Fruit fly (Drosophila melanogaster) whole organism, prepupa: Measurements from ENCODE around the gene CG16781.

Experiments used
- CG10631 ChIP-seq: fragments of 200-800 bp; sonication (Bioruptor generic); optimal IDR thresholded peaks from 2 replicates; lab custom pipeline; 2016; ENCODE audit warnings: missing biosample characterization, missing genetic modification characterization
- CG10669 ChIP-seq: fragments of 200-800 bp; sonication (Bioruptor generic); optimal IDR thresholded peaks from 3 replicates; lab custom pipeline; 2018; ENCODE audit warnings: missing biosample characterization, mild to moderate bottlenecking, missing genetic modification characterization, moderate library complexity
- CG11294 ChIP-seq: fragments of 200-800 bp; sonication (Bioruptor generic); IDR thresholded peaks from 2 replicates; pipeline ENCODE4 v1.3.6; 2022; ENCODE audit warnings: missing biosample characterization, missing genetic modification characterization
- CG11762 ChIP-seq: fragments of 200-800 bp; sonication (Bioruptor generic); optimal IDR thresholded peaks from 3 replicates; lab custom pipeline; 2016; ENCODE audit warnings: missing biosample characterization, missing genetic modification characterization; ENCODE audit not compliant: insufficient read depth
- CG11902 ChIP-seq: fragments of 200-800 bp; sonication (Bioruptor generic); optimal IDR thresholded peaks from 3 replicates; lab custom pipeline; 2016; ENCODE audit warnings: missing biosample characterization, missing genetic modification characterization
- CG1621 ChIP-seq: fragments of 200-800 bp; sonication (Bioruptor generic); optimal IDR thresholded peaks from 3 replicates; lab custom pipeline; 2018; ENCODE audit warnings: missing biosample characterization, mild to moderate bottlenecking, missing genetic modification characterization
- CG16779 ChIP-seq: fragments of 200-800 bp; sonication (Bioruptor generic); optimal IDR thresholded peaks from 3 replicates; lab custom pipeline; 2017; ENCODE audit warnings: missing biosample characterization, mild to moderate bottlenecking, missing genetic modification characterization
- CG31627 ChIP-seq: fragments of 200-800 bp; sonication (Bioruptor generic); optimal IDR thresholded peaks from 3 replicates; lab custom pipeline; 2016; ENCODE audit warnings: missing biosample characterization, missing genetic modification characterization
- CG32006 ChIP-seq: fragments of 200-800 bp; sonication (Bioruptor generic); optimal IDR thresholded peaks from 3 replicates; lab custom pipeline; 2017; ENCODE audit warnings: missing biosample characterization, mild to moderate bottlenecking, missing genetic modification characterization
- CG34406 ChIP-seq: fragments of 200-800 bp; sonication (Bioruptor generic); optimal IDR thresholded peaks from 3 replicates; lab custom pipeline; 2016; ENCODE audit warnings: missing biosample characterization, missing genetic modification characterization
- CG3919 ChIP-seq: fragments of 200-800 bp; sonication (Bioruptor generic); optimal IDR thresholded peaks from 3 replicates; lab custom pipeline; 2016; ENCODE audit warnings: missing biosample characterization, missing genetic modification characterization
- CG4318 ChIP-seq: fragments of 200-800 bp; sonication (Bioruptor generic); optimal IDR thresholded peaks from 3 replicates; lab custom pipeline; 2017; ENCODE audit warnings: missing biosample characterization, mild to moderate bottlenecking, missing genetic modification characterization
- CG6163 ChIP-seq: fragments of 200-800 bp; sonication (Bioruptor generic); IDR thresholded peaks from 3 replicates; pipeline ENCODE4 v1.3.6; 2022; ENCODE audit warnings: missing biosample characterization, missing genetic modification characterization
- CG6792 ChIP-seq: fragments of 200-800 bp; sonication (Bioruptor generic); optimal IDR thresholded peaks from 3 replicates; lab custom pipeline; 2016; ENCODE audit warnings: missing biosample characterization, missing genetic modification characterization
- CG6808 ChIP-seq: fragments of 200-800 bp; sonication (Bioruptor generic); optimal IDR thresholded peaks from 3 replicates; lab custom pipeline; 2017; ENCODE audit warnings: missing biosample characterization, missing genetic modification characterization, mild to moderate bottlenecking, moderate library complexity, missing genetic modification reagents
- CG6854 ChIP-seq: fragments of 200-800 bp; sonication (Bioruptor generic); optimal IDR thresholded peaks from 2 replicates; lab custom pipeline; 2017; ENCODE audit warnings: missing biosample characterization, mild to moderate bottlenecking, missing genetic modification characterization
- CG7368 ChIP-seq: fragments of 200-800 bp; sonication (Bioruptor generic); optimal IDR thresholded peaks from 3 replicates; lab custom pipeline; 2016; ENCODE audit warnings: missing biosample characterization, missing genetic modification characterization
- CG8119 ChIP-seq: fragments of 200-800 bp; sonication (Bioruptor generic); IDR thresholded peaks from 3 replicates; pipeline ENCODE4 v1.3.6; 2022; ENCODE audit warnings: missing biosample characterization, missing genetic modification characterization
- CG8319 ChIP-seq: fragments of 200-800 bp; sonication (Bioruptor generic); optimal IDR thresholded peaks from 3 replicates; lab custom pipeline; 2016; ENCODE audit warnings: missing biosample characterization, missing genetic modification characterization
- CG9139 ChIP-seq: fragments of 200-800 bp; sonication (Bioruptor generic); optimal IDR thresholded peaks from 3 replicates; lab custom pipeline; 2017; ENCODE audit warnings: missing biosample characterization, mild to moderate bottlenecking, missing genetic modification characterization
- Eip78C ChIP-seq: fragments of 200-800 bp; sonication (Bioruptor generic); peaks from one replicate; lab custom pipeline; 2016; ENCODE audit warnings: missing biosample characterization, missing genetic modification characterization
- Ets21C ChIP-seq: fragments of 200-800 bp; sonication (Bioruptor generic); optimal IDR thresholded peaks from 3 replicates; lab custom pipeline; 2016; ENCODE audit warnings: missing biosample characterization, missing genetic modification characterization
- Ets96B ChIP-seq: fragments of 200-800 bp; optimal IDR thresholded peaks from 2 replicates; lab custom pipeline; 2019; ENCODE audit warnings: missing biosample characterization, mild to moderate bottlenecking, missing genetic modification characterization, moderate library complexity
- Gug ChIP-seq: fragments of 200-800 bp; sonication (Bioruptor generic); IDR thresholded peaks from 2 replicates; pipeline ENCODE4 v1.3.6; 2022; ENCODE audit warnings: missing biosample characterization, missing genetic modification characterization
- Hr39 ChIP-seq: fragments of 200-800 bp; sonication (Bioruptor generic); optimal IDR thresholded peaks from 2 replicates; lab custom pipeline; 2016; ENCODE audit warnings: missing biosample characterization, missing genetic modification characterization
- Hr4 ChIP-seq: fragments of 200-800 bp; sonication (Bioruptor generic); optimal IDR thresholded peaks from 3 replicates; lab custom pipeline; 2016; ENCODE audit warnings: missing biosample characterization, missing genetic modification characterization
- Lpt ChIP-seq: fragments of 200-800 bp; sonication (Bioruptor generic); optimal IDR thresholded peaks from 3 replicates; lab custom pipeline; 2016; ENCODE audit warnings: missing biosample characterization, missing genetic modification characterization
- OdsH ChIP-seq: fragments of 200-800 bp; sonication (Bioruptor generic); optimal IDR thresholded peaks from 3 replicates; lab custom pipeline; 2016; ENCODE audit warnings: missing biosample characterization, missing genetic modification characterization
- Smox ChIP-seq: fragments of 200-800 bp; sonication (Bioruptor generic); optimal IDR thresholded peaks from 3 replicates; lab custom pipeline; 2016; ENCODE audit warnings: missing biosample characterization, missing genetic modification characterization
- Sox14 ChIP-seq: fragments of 200-800 bp; sonication (Bioruptor generic); optimal IDR thresholded peaks from 3 replicates; lab custom pipeline; 2016; ENCODE audit warnings: missing biosample characterization, missing genetic modification characterization
- Sox15 ChIP-seq: fragments of 200-800 bp; sonication (Bioruptor generic); optimal IDR thresholded peaks from 3 replicates; lab custom pipeline; 2016; ENCODE audit warnings: missing biosample characterization, missing genetic modification characterization
- achi ChIP-seq: fragments of 200-800 bp; sonication (Bioruptor generic); optimal IDR thresholded peaks from 3 replicates; lab custom pipeline; 2016; ENCODE audit warnings: missing biosample characterization, missing genetic modification characterization
- acj6 ChIP-seq: fragments of 200-800 bp; sonication (Bioruptor generic); optimal IDR thresholded peaks from 3 replicates; lab custom pipeline; 2016; ENCODE audit warnings: missing biosample characterization, missing genetic modification characterization
- dsx ChIP-seq: fragments of 200-800 bp; optimal IDR thresholded peaks from 3 replicates; lab custom pipeline; 2019; ENCODE audit warnings: missing biosample characterization, mild to moderate bottlenecking, missing genetic modification characterization, moderate library complexity; ENCODE audit not compliant: poor library complexity, severe bottlenecking
- eg ChIP-seq: fragments of 200-800 bp; sonication (Bioruptor generic); IDR thresholded peaks from 3 replicates; pipeline ENCODE4 v1.3.6; 2022; ENCODE audit warnings: missing biosample characterization, missing genetic modification characterization
- esn ChIP-seq: fragments of 200-800 bp; sonication (Bioruptor generic); optimal IDR thresholded peaks from 2 replicates; lab custom pipeline; 2016; ENCODE audit warnings: missing biosample characterization, mild to moderate bottlenecking, missing genetic modification characterization, moderate library complexity
- fd59A ChIP-seq: fragments of 200-800 bp; sonication (Bioruptor generic); optimal IDR thresholded peaks from 2 replicates; lab custom pipeline; 2017; ENCODE audit warnings: missing biosample characterization, mild to moderate bottlenecking, missing genetic modification characterization, missing genetic modification reagents
- fd85E ChIP-seq: fragments of 200-800 bp; sonication (Bioruptor generic); optimal IDR thresholded peaks from 3 replicates; lab custom pipeline; 2016; ENCODE audit warnings: missing biosample characterization, missing genetic modification characterization
- fkh ChIP-seq: fragments of 200-800 bp; sonication (Bioruptor generic); optimal IDR thresholded peaks from 3 replicates; lab custom pipeline; 2017; ENCODE audit warnings: missing biosample characterization, mild to moderate bottlenecking, missing genetic modification characterization, moderate library complexity
- lz ChIP-seq: fragments of 200-800 bp; sonication (Bioruptor generic); optimal IDR thresholded peaks from 3 replicates; lab custom pipeline; 2016; ENCODE audit warnings: missing biosample characterization, missing genetic modification characterization
- net ChIP-seq: fragments of 200-800 bp; sonication (Bioruptor generic); optimal IDR thresholded peaks from 3 replicates; lab custom pipeline; 2016; ENCODE audit warnings: missing biosample characterization, missing genetic modification characterization
- spab ChIP-seq: fragments of 200-800 bp; sonication (Bioruptor generic); optimal IDR thresholded peaks from 2 replicates; lab custom pipeline; 2017; ENCODE audit warnings: missing biosample characterization, mild to moderate bottlenecking, missing genetic modification characterization, missing genetic modification reagents
- svp ChIP-seq: fragments of 200-800 bp; sonication (Bioruptor generic); peaks from one replicate; lab custom pipeline; 2016; ENCODE audit warnings: missing biosample characterization, missing genetic modification characterization
- topi ChIP-seq: fragments of 200-800 bp; sonication (Bioruptor generic); optimal IDR thresholded peaks from 3 replicates; lab custom pipeline; 2016; ENCODE audit warnings: missing biosample characterization, missing genetic modification characterization
- vri ChIP-seq: fragments of 200-800 bp; sonication (Bioruptor generic); optimal IDR thresholded peaks from 3 replicates; lab custom pipeline; 2016; ENCODE audit warnings: missing biosample characterization, mild to moderate bottlenecking, missing genetic modification characterization

The CG16781 gene

DNA sequence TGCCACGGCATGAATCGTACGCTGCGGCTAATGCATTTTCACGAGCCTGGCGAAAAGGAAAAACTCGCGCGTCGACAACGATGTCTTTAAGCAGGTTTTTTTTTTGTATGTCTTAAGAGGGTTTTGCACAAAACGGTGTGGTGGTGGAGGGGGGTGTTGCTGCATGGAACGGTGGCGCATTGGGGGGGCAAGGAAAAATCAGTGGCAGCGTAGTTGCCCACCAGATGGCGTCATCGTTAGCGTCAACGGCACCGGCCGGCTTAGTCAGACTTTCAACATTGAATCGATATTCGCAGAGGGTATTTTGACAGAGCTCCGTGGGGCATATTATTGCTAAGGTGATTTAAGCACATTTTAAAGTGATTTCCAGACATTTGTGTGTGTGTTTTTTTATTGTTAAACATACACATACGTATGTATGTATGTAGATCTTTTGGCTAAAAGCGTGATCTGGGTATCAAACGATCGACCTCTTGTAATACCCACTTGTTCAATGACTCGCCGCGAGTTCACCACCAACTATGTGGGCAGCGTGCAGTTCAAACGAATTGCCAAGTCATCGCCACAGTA, 40.6 kb downstream of the CG16781 start (continued):
- TF ChIP-seq CG32006 (peak; percentile 85), fkh (no peak), CG6808 (GFP tag; lab: Kevin White, UChicago) (no peak), CG16779 (tag; lab: Kevin White, UChicago) (peak; percentile 7), Sox15 (GFP tag; lab: Kevin White, UChicago) (no peak), Ets96B (tag; lab: Kevin White, UChicago) (no peak), vri (GFP tag; lab: Kevin White, UChicago) (no peak), OdsH (GFP tag; lab: Kevin White, UChicago) (peak; percentile 50), CG6792 (no peak), CG1621 (tag; lab: Kevin White, UChicago) (no peak), Gug (GFP tag; lab: Robert Waterston, UW) (peak; percentile 74), Hr4 (GFP tag; lab: Kevin White, UChicago) (peak; percentile 89), CG7368 (GFP tag; lab: Kevin White, UChicago) (peak; percentile 7), lz (GFP tag; lab: Kevin White, UChicago) (no peak), fd85E (GFP tag; lab: Kevin White, UChicago) (no peak), CG11762 (GFP tag; lab: Kevin White, UChicago) (peak; percentile 7), fd59A (GFP tag; lab: Kevin White, UChicago) (no peak), CG6854 (GFP tag; lab: Kevin White, UChicago) (no peak), CG34406 (GFP tag; lab: Kevin White, UChicago) (no peak), CG8319 (GFP tag; lab: Kevin White, UChicago) (no peak), Lpt (GFP tag; lab: Kevin White, UChicago) (peak; percentile 80)

- TF ChIP-seq fd85E (GFP tag; lab: Kevin White, UChicago) (no peak), CG6808 (GFP tag; lab: Kevin White, UChicago) (no peak), esn (GFP tag; lab: Kevin White, UChicago) (no peak), CG3919 (peak; percentile 35), OdsH (GFP tag; lab: Kevin White, UChicago) (peak; percentile 47), fd59A (GFP tag; lab: Kevin White, UChicago) (no peak), CG8319 (GFP tag; lab: Kevin White, UChicago) (no peak), Gug (GFP tag; lab: Robert Waterston, UW) (peak; percentile 48; the same call in 1 of the 2 replicates), CG4318 (GFP tag; lab: Kevin White, UChicago) (peak; percentile 44), Sox14 (GFP tag; lab: Kevin White, UChicago) (peak; percentile 7), spab (GFP tag; lab: Kevin White, UChicago) (no peak), fkh (peak; percentile 27), eg (GFP tag; lab: Robert Waterston, UW) (peak; percentile 64; the same call in 2 of the 3 replicates), Hr39 (GFP tag; lab: Kevin White, UChicago) (no peak), CG11294 (GFP tag; lab: Robert Waterston, UW) (no peak), CG16779 (tag; lab: Kevin White, UChicago) (no peak), CG11902 (GFP tag; lab: Kevin White, UChicago) (no peak), net (GFP tag; lab: Kevin White, UChicago) (peak; percentile 38), Smox (GFP tag; lab: Kevin White, UChicago) (no peak), CG31627 (GFP tag; lab: Kevin White, UChicago) (no peak), Ets96B (tag; lab: Kevin White, UChicago) (no peak), CG6792 (no peak), Eip78C (no peak), svp (GFP tag; lab: Kevin White, UChicago) (no peak), topi (GFP tag; lab: Kevin White, UChicago) (no peak), CG9139 (no peak), Hr4 (GFP tag; lab: Kevin White, UChicago) (peak; percentile 41), Ets21C (no peak), CG10669 (GFP tag; lab: Kevin White, UChicago) (no peak), CG7368 (GFP tag; lab: Kevin White, UChicago) (no peak), dsx (no peak), CG6163 (peak; percentile 55; the same call in 1 of the 3 replicates), Lpt (GFP tag; lab: Kevin White, UChicago) (peak; percentile 46), CG10631 (GFP tag; lab: Kevin White, UChicago) (peak; percentile 32), vri (GFP tag; lab: Kevin White, UChicago) (no peak), CG8119 (GFP tag; lab: Robert Waterston, UW) (peak; percentile 72), achi (GFP tag; lab: Kevin White, UChicago) (peak; percentile 41), lz (GFP tag; lab: Kevin White, UChicago) (no peak), CG11762 (GFP tag; lab: Kevin White, UChicago) (no peak), acj6 (GFP tag; lab: Kevin White, UChicago) (peak; percentile 3)
These were observed 49.7 kb downstream of the CG16781 start for dm6 chrX:3414003-3414767.
